Worm (Caenorhabditis elegans): Measurements from ENCODE around the gene Y51A2B.4.

ce11 chrV:18394203-18394602, 5.3 kb upstream of the Y51A2B.4 start, which contains the start of gene Y51A2B.6:
- no peak for TF ChIP-seq ama-1 (optimal IDR thresholded peaks at IDR 0.05)
- TF ChIP-seq tra-4 (tag; optimal IDR thresholded peaks at IDR 0.05): no peak
- no peak for TF ChIP-seq B0310.2 (tag; optimal IDR thresholded peaks at IDR 0.05)
- TF ChIP-seq sea-1 (GFP tag; conservative IDR thresholded peaks at IDR 0.05): no peak
- TF ChIP-seq scrt-1 (GFP tag; IDR thresholded peaks at IDR 0.05): no peak
- TF ChIP-seq flt-1 (GFP tag; IDR thresholded peaks at IDR 0.05): no peak
- no peak for TF ChIP-seq hnd-1 (tag; optimal IDR thresholded peaks at IDR 0.05)
- TF ChIP-seq hmg-4 (GFP tag; optimal IDR thresholded peaks at IDR 0.05): no peak
